Worm (Caenorhabditis elegans) whole organism, L1 larva: ENCODE data around the gene mam-6.
A peak's percentile ranks its signal among the peaks of the same experiment; 100 is the strongest.

Experiments
- F16B12.6 ChIP-seq: fragments of 150-350 bp; optimal IDR thresholded peaks from 2 replicates; lab custom pipeline; 2014; ENCODE audit warnings: missing biosample characterization, missing genetic modification characterization
- aha-1 ChIP-seq: fragments of 150-350 bp; optimal IDR thresholded peaks from 2 replicates; lab custom pipeline; 2014; ENCODE audit warnings: missing biosample characterization, missing genetic modification characterization
- aly-2 ChIP-seq: fragments of 150-350 bp; optimal IDR thresholded peaks from 2 replicates; lab custom pipeline; 2014; ENCODE audit warnings: missing biosample characterization, missing genetic modification characterization
- blmp-1 ChIP-seq: fragments of 150-350 bp; optimal IDR thresholded peaks from 2 replicates; lab custom pipeline; 2014; ENCODE audit warnings: missing biosample characterization, missing genetic modification characterization
- ceh-82 ChIP-seq, 3 experiments: fragments of 150-350 bp in 1 of 3; sonication (generic microtip) in 2 of 3; optimal IDR thresholded peaks; 2 replicates each; lab custom pipeline; 2014 to 2017; ENCODE audit warnings: missing biosample characterization in 3 of 3, missing genetic modification characterization in 3 of 3
- efl-1 ChIP-seq, 4 experiments: fragments of 150-350 bp; optimal IDR thresholded peaks in 3 of 4; peaks in 1 of 4; 1 replicate in 1 of 4; 2 replicates in 3 of 4; lab custom pipeline; 2014; ENCODE audit warnings: missing biosample characterization in 2 of 4, missing genetic modification characterization in 2 of 4, missing genetic modification reagents in 2 of 4
- egl-13 ChIP-seq: sonication (generic microtip); optimal IDR thresholded peaks from 2 replicates; lab custom pipeline; 2016; ENCODE audit warnings: missing genotype, missing genetic modification reagents, missing genetic modification characterization, missing compliant biosample characterization
- egl-27 ChIP-seq, 2 experiments: fragments of 150-350 bp in 1 of 2; sonication (generic microtip); optimal IDR thresholded peaks; 3 replicates each; lab custom pipeline; 2017 to 2018; ENCODE audit warnings: missing biosample characterization in 2 of 2, missing genetic modification characterization in 2 of 2, missing genetic modification reagents in 2 of 2
- elt-3 ChIP-seq, 6 experiments: fragments of 150-350 bp in 1 of 6; sonication (generic microtip); optimal IDR thresholded peaks; 2 replicates each; lab custom pipeline; 2017 to 2018; ENCODE audit warnings: missing biosample characterization in 6 of 6, missing genetic modification characterization in 6 of 6, inconsistent platforms in 1 of 6
- ets-5 ChIP-seq: fragments of 200-800 bp; sonication (Bioruptor generic); IDR thresholded peaks from 2 replicates; pipeline ENCODE4 v1.3.6; 2022; ENCODE audit warnings: missing genetic modification characterization, missing compliant biosample characterization
- fkh-10 ChIP-seq: sonication (generic microtip); optimal IDR thresholded peaks from 2 replicates; lab custom pipeline; 2017; ENCODE audit warnings: missing biosample characterization, missing genetic modification reagents, missing genetic modification characterization
- fkh-4 ChIP-seq: sonication (generic microtip); optimal IDR thresholded peaks from 2 replicates; lab custom pipeline; 2016; ENCODE audit warnings: missing compliant biosample characterization, missing genetic modification characterization, borderline replicate concordance
- grh-1 ChIP-seq: fragments of 200-800 bp; sonication (Bioruptor generic); IDR thresholded peaks from 2 replicates; pipeline ENCODE4 v1.3.6; 2022; ENCODE audit warnings: missing genetic modification reagents, missing genetic modification characterization, missing compliant biosample characterization
- jun-1 ChIP-seq: fragments of 150-350 bp; optimal IDR thresholded peaks from 2 replicates; lab custom pipeline; 2014; ENCODE audit warnings: missing biosample characterization, missing genetic modification reagents, missing genetic modification characterization
- lin-14 ChIP-seq: fragments of 200-800 bp; sonication (Bioruptor generic); optimal IDR thresholded peaks from 2 replicates; lab custom pipeline; 2018; ENCODE audit warnings: mild to moderate bottlenecking, missing genetic modification characterization, moderate library complexity, missing compliant biosample characterization
- lin-15B ChIP-seq: fragments of 150-350 bp; sonication (generic microtip); optimal IDR thresholded peaks from 3 replicates; lab custom pipeline; 2014; ENCODE audit warnings: missing biosample characterization, missing genetic modification characterization
- mdl-1 ChIP-seq, 2 experiments: fragments of 150-350 bp; optimal IDR thresholded peaks; 2 replicates each; lab custom pipeline; 2014 to 2017; ENCODE audit warnings: missing biosample characterization in 2 of 2, missing genetic modification characterization in 2 of 2, inconsistent platforms in 1 of 2
- mep-1 ChIP-seq: fragments of 150-350 bp; optimal IDR thresholded peaks from 2 replicates; lab custom pipeline; 2014; ENCODE audit warnings: missing biosample characterization, missing genetic modification characterization
- nhr-28 ChIP-seq: fragments of 150-350 bp; optimal IDR thresholded peaks from 2 replicates; lab custom pipeline; 2014; ENCODE audit warnings: missing biosample characterization, missing genetic modification characterization
- nhr-71 ChIP-seq: sonication (generic microtip); optimal IDR thresholded peaks from 2 replicates; lab custom pipeline; 2016; ENCODE audit warnings: mild to moderate bottlenecking, missing genetic modification characterization, moderate library complexity, missing compliant biosample characterization
- nhr-77 ChIP-seq: fragments of 150-350 bp; optimal IDR thresholded peaks from 2 replicates; lab custom pipeline; 2014; ENCODE audit warnings: missing biosample characterization, missing genetic modification characterization
- nhr-84 ChIP-seq: sonication (generic microtip); optimal IDR thresholded peaks from 2 replicates; lab custom pipeline; 2017; ENCODE audit warnings: missing biosample characterization, missing genetic modification characterization
- nhr-85 ChIP-seq: sonication (generic microtip); peaks from one replicate; lab custom pipeline; 2016; ENCODE audit warnings: missing genetic modification characterization, inconsistent platforms, missing compliant biosample characterization
- pag-3 ChIP-seq: sonication (generic microtip); optimal IDR thresholded peaks from 2 replicates; lab custom pipeline; 2017; ENCODE audit warnings: missing genetic modification characterization, mild to moderate bottlenecking, missing compliant biosample characterization, antibody characterized with exemption, borderline replicate concordance; ENCODE audit not compliant: insufficient read depth
- rnt-1 ChIP-seq: sonication (generic microtip); optimal IDR thresholded peaks from 2 replicates; lab custom pipeline; 2016; ENCODE audit warnings: mild to moderate bottlenecking, missing genetic modification characterization, moderate library complexity, missing compliant biosample characterization
- skn-1 ChIP-seq: fragments of 150-350 bp; optimal IDR thresholded peaks from 2 replicates; lab custom pipeline; 2014; ENCODE audit warnings: missing biosample characterization, missing genetic modification characterization
- snu-23 ChIP-seq: sonication (generic microtip); optimal IDR thresholded peaks from 2 replicates; lab custom pipeline; 2016; ENCODE audit warnings: missing genetic modification characterization, missing compliant biosample characterization
- sox-4 ChIP-seq: sonication (generic microtip); optimal IDR thresholded peaks from 2 replicates; lab custom pipeline; 2016; ENCODE audit warnings: missing genetic modification characterization, missing compliant biosample characterization
- sptf-1 ChIP-seq: fragments of 150-350 bp; optimal IDR thresholded peaks from 2 replicates; lab custom pipeline; 2014; ENCODE audit warnings: missing biosample characterization, missing genetic modification characterization
- sup-37 ChIP-seq: fragments of 200-800 bp; sonication (Bioruptor generic); optimal IDR thresholded peaks from 2 replicates; lab custom pipeline; 2018; ENCODE audit warnings: mild to moderate bottlenecking, missing genetic modification characterization, missing compliant biosample characterization
- tlp-1 ChIP-seq: fragments of 150-350 bp; optimal IDR thresholded peaks from 2 replicates; lab custom pipeline; 2014; ENCODE audit warnings: missing biosample characterization, missing genetic modification characterization
- zip-4 ChIP-seq: fragments of 200-800 bp; sonication (Bioruptor generic); optimal IDR thresholded peaks from 2 replicates; lab custom pipeline; 2018; ENCODE audit warnings: mild to moderate bottlenecking, missing genetic modification characterization, moderate library complexity, missing compliant biosample characterization
- ztf-4 ChIP-seq: fragments of 150-350 bp; optimal IDR thresholded peaks from 2 replicates; lab custom pipeline; 2014; ENCODE audit warnings: missing biosample characterization, missing genetic modification characterization

mam-6 gene

ce11 chrX:15052385-15052784 lies 16.8 kb downstream of the mam-6 start, which contains the start of gene H03G16.6:
H03G16.6 (plus strand) TSS chrX:15052685.
- TF ChIP-seq aha-1: no peak
- TF ChIP-seq, all 84 proteins: peak for 0

ce11 chrX:15050006-15050405 lies 19.1 kb downstream of the mam-6 start:
- no peak for TF ChIP-seq jun-1 (tag; lab: Kevin White, UChicago)
- TF ChIP-seq sox-4 (tag; lab: Kevin White, UChicago): no peak
- no peak for TF ChIP-seq F16B12.6
- TF ChIP-seq fkh-4 (tag; lab: Kevin White, UChicago): no peak
- TF ChIP-seq nhr-28 (tag; lab: Kevin White, UChicago): no peak
- TF ChIP-seq tlp-1 (tag; lab: Kevin White, UChicago): no peak
- no peak for TF ChIP-seq nhr-77
- no peak for TF ChIP-seq mdl-1 (tag; optimal IDR thresholded peaks at IDR 0.05; lab: Kevin White, UChicago)
- TF ChIP-seq ztf-4: no peak
- TF ChIP-seq sup-37 (GFP tag; lab: Kevin White, UChicago): no peak
- TF ChIP-seq nhr-71 (tag; lab: Kevin White, UChicago): no peak

- no peak for TF ChIP-seq sptf-1 (tag; lab: Kevin White, UChicago)
- no peak for TF ChIP-seq egl-27 (tag; optimal IDR thresholded peaks at IDR 0.05; lab: Kevin White, UChicago)
- TF ChIP-seq blmp-1 (tag; lab: Kevin White, UChicago): no peak
- no peak for TF ChIP-seq lin-15B (tag; lab: Kevin White, UChicago)
These were observed 21.6 kb downstream of the mam-6 start for ce11 chrX:15047541-15047940.

- TF ChIP-seq zip-4 (GFP tag; lab: Kevin White, UChicago) (peak; percentile 13), pag-3 (tag; lab: Kevin White, UChicago) (no peak), snu-23 (GFP tag; lab: Kevin White, UChicago) (no peak), jun-1 (tag; lab: Kevin White, UChicago) (no peak), lin-15B (tag; lab: Kevin White, UChicago) (no peak), elt-3 (tag; optimal IDR thresholded peaks at IDR 0.05; lab: Kevin White, UChicago) (no peak), fkh-10 (GFP tag; lab: Kevin White, UChicago) (no peak), skn-1 (tag; lab: Kevin White, UChicago) (peak; percentile 49), lin-14 (GFP tag; lab: Kevin White, UChicago) (peak; percentile 47), rnt-1 (tag; lab: Kevin White, UChicago) (peak; percentile 9), ceh-82 (tag; optimal IDR thresholded peaks at IDR 0.05; lab: Kevin White, UChicago) (peak in 1 of 3 experiments; percentile 1), egl-27 (tag; optimal IDR thresholded peaks at IDR 0.05; lab: Kevin White, UChicago) (no peak), egl-13 (tag; lab: Kevin White, UChicago) (no peak), ets-5 (GFP tag; lab: Robert Waterston, UW) (no peak), nhr-84 (tag; lab: Kevin White, UChicago) (no peak), mep-1 (tag; lab: Kevin White, UChicago) (peak; percentile 1), aly-2 (tag; lab: Kevin White, UChicago) (no peak), nhr-71 (tag; lab: Kevin White, UChicago) (peak; percentile 15)
These were observed 23.7 kb downstream of the mam-6 start for ce11 chrX:15045401-15045800.

- TF ChIP-seq blmp-1 (tag; lab: Kevin White, UChicago) (peak; percentile 23), grh-1 (GFP tag; lab: Robert Waterston, UW) (no peak), efl-1 (optimal IDR thresholded peaks at IDR 0.05; lab: Kevin White, UChicago) (no peak), efl-1 (GFP tag; optimal IDR thresholded peaks at IDR 0.05 in 1 of 2; lab: Kevin White, UChicago) (no peak), lin-14 (GFP tag; lab: Kevin White, UChicago) (peak; percentile 31), nhr-85 (tag; lab: Kevin White, UChicago) (peak; percentile 64)
These were observed 26.6 kb downstream of the mam-6 start for ce11 chrX:15042549-15042948.
